Fruit fly (Drosophila melanogaster): ENCODE measurements around the gene CG10514.

The CG10514 gene

dm6 chr3R:25232271-25232989 lies 47.2 kb downstream of the CG10514 start, which contains the start of gene Cad96Cb (continued):
- TF ChIP-seq ase (GFP tag; IDR thresholded peaks at IDR 0.05): peak; percentile 35; the same call in 1 of the 3 replicates
- TF ChIP-seq CG17359 (tag; optimal IDR thresholded peaks at IDR 0.05): peak; percentile 83
- peak; percentile 87 for TF ChIP-seq CG12659 (GFP tag; optimal IDR thresholded peaks at IDR 0.05)
- peak; percentile 84 for TF ChIP-seq CG13775 (GFP tag; optimal IDR thresholded peaks at IDR 0.05)
- TF ChIP-seq CG31224 (GFP tag; IDR thresholded peaks at IDR 0.05): no peak
- peak; percentile 76 for TF ChIP-seq jumu (GFP tag; optimal IDR thresholded peaks at IDR 0.05)
- TF ChIP-seq lbe (GFP tag; optimal IDR thresholded peaks at IDR 0.05): no peak
- no peak for TF ChIP-seq fru (optimal IDR thresholded peaks at IDR 0.05)
- TF ChIP-seq amos (GFP tag; IDR thresholded peaks at IDR 0.05; ENCODE audit: partially characterized antibody): no peak
- peak; percentile 75 for TF ChIP-seq tx (GFP tag; optimal IDR thresholded peaks at IDR 0.05)
- no peak for TF ChIP-seq CG43689 (GFP tag; IDR thresholded peaks at IDR 0.05)
- peak; percentile 93 for TF ChIP-seq CG14710 (tag; optimal IDR thresholded peaks at IDR 0.05)
- peak; percentile 94 for TF ChIP-seq CG10979 (tag; optimal IDR thresholded peaks at IDR 0.05)
